Worm (Caenorhabditis elegans) whole organism, young adult: Measurements from ENCODE around the gene R08F11.1.

Source experiments
- B0261.1 ChIP-seq: sonication (generic microtip); optimal IDR thresholded peaks from 2 replicates; lab custom pipeline; 2016; ENCODE audit warnings: mild to moderate bottlenecking, missing genetic modification characterization, moderate library complexity, missing compliant biosample characterization
- F49E8.2 ChIP-seq: sonication (generic microtip); optimal IDR thresholded peaks from 3 replicates; lab custom pipeline; 2017; ENCODE audit warnings: missing genetic modification characterization, mild to moderate bottlenecking, missing compliant biosample characterization, antibody characterized with exemption, moderate library complexity; ENCODE audit not compliant: insufficient read depth
- F57A8.1 ChIP-seq: fragments of 200-800 bp; sonication (Bioruptor generic); optimal IDR thresholded peaks from 2 replicates; lab custom pipeline; 2018; ENCODE audit warnings: mild to moderate bottlenecking, missing genetic modification characterization, moderate library complexity, missing compliant biosample characterization
- ZK185.1 ChIP-seq: sonication (generic microtip); optimal IDR thresholded peaks from 2 replicates; lab custom pipeline; 2016; ENCODE audit warnings: mild to moderate bottlenecking, missing genetic modification characterization, missing compliant biosample characterization; ENCODE audit not compliant: poor library complexity, severe bottlenecking
- ama-1 ChIP-seq, 3 experiments: fragments of 150-350 bp in 1 of 3; sonication (generic microtip) in 2 of 3; optimal IDR thresholded peaks; 2 replicates each; lab custom pipeline; 2014 to 2018; ENCODE audit warnings: missing biosample characterization in 2 of 3, missing genetic modification characterization in 2 of 3, missing genetic modification reagents in 2 of 3
- bed-2 ChIP-seq: fragments of 200-800 bp; sonication (Bioruptor generic); IDR thresholded peaks from 2 replicates; pipeline ENCODE4 v1.3.6; 2022; ENCODE audit warnings: missing genetic modification reagents, missing genetic modification characterization, missing compliant biosample characterization
- ceh-27 ChIP-seq: fragments of 200-800 bp; sonication (Bioruptor generic); optimal IDR thresholded peaks from 2 replicates; lab custom pipeline; 2018; ENCODE audit warnings: mild to moderate bottlenecking, missing genetic modification characterization, moderate library complexity, missing compliant biosample characterization
- lir-1 ChIP-seq: fragments of 200-800 bp; sonication (Bioruptor generic); conservative IDR thresholded peaks from 2 replicates; pipeline ENCODE4 v1.3.6; 2022; ENCODE audit warnings: missing genetic modification reagents, missing genetic modification characterization, missing compliant biosample characterization
- snpc-1.3 ChIP-seq: sonication (generic microtip); optimal IDR thresholded peaks from 2 replicates; lab custom pipeline; 2017; ENCODE audit warnings: missing genetic modification characterization, mild to moderate bottlenecking, missing compliant biosample characterization, antibody characterized with exemption, moderate library complexity, missing genotype, missing genetic modification reagents; ENCODE audit not compliant: insufficient read depth
- sptf-2 ChIP-seq: fragments of 200-800 bp; sonication (Bioruptor generic); optimal IDR thresholded peaks from 2 replicates; lab custom pipeline; 2018; ENCODE audit warnings: mild to moderate bottlenecking, missing genetic modification characterization, missing compliant biosample characterization
- unc-62 ChIP-seq: fragments of 150-350 bp; optimal IDR thresholded peaks from 2 replicates; lab custom pipeline; 2014; ENCODE audit warnings: missing biosample characterization, missing genetic modification reagents, missing genetic modification characterization
- xnd-1 ChIP-seq: sonication (generic microtip); optimal IDR thresholded peaks from 2 replicates; lab custom pipeline; 2016; ENCODE audit warnings: missing genotype, missing genetic modification reagents, missing genetic modification characterization, missing compliant biosample characterization

- TF ChIP-seq sptf-2 (no peak), F49E8.2 (tag; lab: Kevin White, UChicago) (no peak), ceh-27 (GFP tag; lab: Kevin White, UChicago) (no peak), ama-1 (optimal IDR thresholded peaks at IDR 0.05; lab: Kevin White, UChicago) (no peak), ama-1 (GFP tag; optimal IDR thresholded peaks at IDR 0.05; lab: Kevin White, UChicago) (no peak), xnd-1 (no peak), bed-2 (GFP tag; lab: Robert Waterston, UW) (no peak), lir-1 (GFP tag; lab: Robert Waterston, UW) (no peak), unc-62 (GFP tag; lab: Kevin White, UChicago) (no peak), ZK185.1 (tag; lab: Kevin White, UChicago) (no peak), snpc-1.3 (tag; lab: Kevin White, UChicago) (no peak), F57A8.1 (GFP tag; lab: Kevin White, UChicago) (no peak), B0261.1 (tag; lab: Kevin White, UChicago) (no peak)
Measured at ce11 chrV:3805961-3806360, 21.9 kb upstream of the R08F11.1 start, which contains the start of gene srw-7.
